Worm (Caenorhabditis elegans) whole organism, L1 larva: ENCODE measurements around the gene smg-7.

Source experiments
- C04F5.9 ChIP-seq: sonication (generic microtip); optimal IDR thresholded peaks from 2 replicates; lab custom pipeline; 2016; ENCODE audit warnings: missing genetic modification characterization, missing compliant biosample characterization
- F16B12.6 ChIP-seq: fragments of 150-350 bp; optimal IDR thresholded peaks from 2 replicates; lab custom pipeline; 2014; ENCODE audit warnings: missing biosample characterization, missing genetic modification characterization
- Y116A8C.19 ChIP-seq: sonication (generic microtip); optimal IDR thresholded peaks from 2 replicates; lab custom pipeline; 2016; ENCODE audit warnings: missing compliant biosample characterization, missing genetic modification characterization, borderline replicate concordance
- aha-1 ChIP-seq: fragments of 150-350 bp; optimal IDR thresholded peaks from 2 replicates; lab custom pipeline; 2014; ENCODE audit warnings: missing biosample characterization, missing genetic modification characterization
- ama-1 ChIP-seq: fragments of 150-350 bp; optimal IDR thresholded peaks from 2 replicates; lab custom pipeline; 2014
- blmp-1 ChIP-seq: fragments of 150-350 bp; optimal IDR thresholded peaks from 2 replicates; lab custom pipeline; 2014; ENCODE audit warnings: missing biosample characterization, missing genetic modification characterization
- ceh-63 ChIP-seq: fragments of 200-800 bp; sonication (Bioruptor generic); optimal IDR thresholded peaks from 2 replicates; lab custom pipeline; 2018; ENCODE audit warnings: mild to moderate bottlenecking, missing genetic modification characterization, missing compliant biosample characterization
- ceh-88 ChIP-seq: fragments of 200-800 bp; sonication (Bioruptor generic); IDR thresholded peaks from 2 replicates; pipeline ENCODE4 v1.3.6; 2022; ENCODE audit warnings: missing genetic modification characterization, missing compliant biosample characterization
- ceh-90 ChIP-seq: sonication (generic microtip); optimal IDR thresholded peaks from 2 replicates; lab custom pipeline; 2016; ENCODE audit warnings: missing genetic modification characterization, missing compliant biosample characterization
- ces-1 ChIP-seq: fragments of 150-350 bp; optimal IDR thresholded peaks from 2 replicates; lab custom pipeline; 2014; ENCODE audit warnings: missing biosample characterization, missing genetic modification reagents, missing genetic modification characterization
- dpl-1 ChIP-seq, 3 experiments: fragments of 150-350 bp in 2 of 3; sonication (generic microtip) in 1 of 3; optimal IDR thresholded peaks; 2 replicates each; lab custom pipeline; 2014 to 2017; ENCODE audit warnings: missing biosample characterization in 3 of 3, missing genetic modification characterization in 3 of 3, missing genetic modification reagents in 3 of 3
- egl-13 ChIP-seq: sonication (generic microtip); optimal IDR thresholded peaks from 2 replicates; lab custom pipeline; 2016; ENCODE audit warnings: missing genotype, missing genetic modification reagents, missing genetic modification characterization, missing compliant biosample characterization
- egl-27 ChIP-seq, 2 experiments: fragments of 150-350 bp in 1 of 2; sonication (generic microtip); optimal IDR thresholded peaks; 3 replicates each; lab custom pipeline; 2017 to 2018; ENCODE audit warnings: missing biosample characterization in 2 of 2, missing genetic modification characterization in 2 of 2, missing genetic modification reagents in 2 of 2
- elt-2 ChIP-seq: sonication (generic microtip); optimal IDR thresholded peaks from 2 replicates; lab custom pipeline; 2016; ENCODE audit warnings: missing genetic modification characterization, mild to moderate bottlenecking, inconsistent platforms, missing compliant biosample characterization, missing genetic modification reagents
- elt-3 ChIP-seq, 6 experiments: fragments of 150-350 bp in 1 of 6; sonication (generic microtip); optimal IDR thresholded peaks; 2 replicates each; lab custom pipeline; 2017 to 2018; ENCODE audit warnings: missing biosample characterization in 6 of 6, missing genetic modification characterization in 6 of 6, inconsistent platforms in 1 of 6
- ets-5 ChIP-seq: fragments of 200-800 bp; sonication (Bioruptor generic); IDR thresholded peaks from 2 replicates; pipeline ENCODE4 v1.3.6; 2022; ENCODE audit warnings: missing genetic modification characterization, missing compliant biosample characterization
- fkh-10 ChIP-seq: sonication (generic microtip); optimal IDR thresholded peaks from 2 replicates; lab custom pipeline; 2017; ENCODE audit warnings: missing biosample characterization, missing genetic modification reagents, missing genetic modification characterization
- fkh-4 ChIP-seq: sonication (generic microtip); optimal IDR thresholded peaks from 2 replicates; lab custom pipeline; 2016; ENCODE audit warnings: missing compliant biosample characterization, missing genetic modification characterization, borderline replicate concordance
- fos-1 ChIP-seq: fragments of 150-350 bp; optimal IDR thresholded peaks from 2 replicates; lab custom pipeline; 2014; ENCODE audit warnings: missing biosample characterization, missing genetic modification characterization
- hpl-2 ChIP-seq: fragments of 150-350 bp; optimal IDR thresholded peaks from 2 replicates; lab custom pipeline; 2014; ENCODE audit warnings: missing biosample characterization, missing genetic modification reagents, missing genetic modification characterization
- irx-1 ChIP-seq: sonication (generic microtip); optimal IDR thresholded peaks from 2 replicates; lab custom pipeline; 2016; ENCODE audit warnings: missing genetic modification characterization, missing compliant biosample characterization
- lin-15B ChIP-seq: fragments of 150-350 bp; sonication (generic microtip); optimal IDR thresholded peaks from 3 replicates; lab custom pipeline; 2014; ENCODE audit warnings: missing biosample characterization, missing genetic modification characterization
- lin-39 ChIP-seq: fragments of 150-350 bp; optimal IDR thresholded peaks from 2 replicates; lab custom pipeline; 2014; ENCODE audit warnings: missing biosample characterization, missing genetic modification reagents, missing genetic modification characterization
- lir-3 ChIP-seq: sonication (generic microtip); optimal IDR thresholded peaks from 2 replicates; lab custom pipeline; 2016; ENCODE audit warnings: mild to moderate bottlenecking, missing genetic modification characterization, moderate library complexity, missing compliant biosample characterization; ENCODE audit not compliant: poor library complexity
- lsy-2 ChIP-seq, 2 experiments: fragments of 150-350 bp; optimal IDR thresholded peaks; 2 replicates each; lab custom pipeline; 2014; ENCODE audit warnings: missing biosample characterization in 2 of 2, missing genetic modification characterization in 2 of 2
- mab-9 ChIP-seq: fragments of 200-800 bp; sonication (Bioruptor generic); IDR thresholded peaks from 2 replicates; pipeline ENCODE4 v1.3.6; 2022; ENCODE audit warnings: missing genetic modification reagents, missing genetic modification characterization, missing compliant biosample characterization
- mdl-1 ChIP-seq, 2 experiments: fragments of 150-350 bp; optimal IDR thresholded peaks; 2 replicates each; lab custom pipeline; 2014 to 2017; ENCODE audit warnings: missing biosample characterization in 2 of 2, missing genetic modification characterization in 2 of 2, inconsistent platforms in 1 of 2
- nhr-11 ChIP-seq: fragments of 150-350 bp; optimal IDR thresholded peaks from 2 replicates; lab custom pipeline; 2014; ENCODE audit warnings: missing biosample characterization, missing genetic modification characterization
- nhr-19 ChIP-seq: fragments of 200-800 bp; sonication (Bioruptor generic); conservative IDR thresholded peaks from 2 replicates; pipeline ENCODE4 v1.3.6; 2022; ENCODE audit warnings: missing genetic modification characterization, missing compliant biosample characterization
- nhr-20 ChIP-seq: sonication (generic microtip); optimal IDR thresholded peaks from 2 replicates; lab custom pipeline; 2016; ENCODE audit warnings: mild to moderate bottlenecking, missing genetic modification characterization, missing compliant biosample characterization
- nhr-47 ChIP-seq: sonication (generic microtip); optimal IDR thresholded peaks from 2 replicates; lab custom pipeline; 2016; ENCODE audit warnings: mild to moderate bottlenecking, missing genetic modification characterization, moderate library complexity, missing compliant biosample characterization
- nhr-71 ChIP-seq: sonication (generic microtip); optimal IDR thresholded peaks from 2 replicates; lab custom pipeline; 2016; ENCODE audit warnings: mild to moderate bottlenecking, missing genetic modification characterization, moderate library complexity, missing compliant biosample characterization
- nhr-76 ChIP-seq: sonication (generic microtip); optimal IDR thresholded peaks from 2 replicates; lab custom pipeline; 2017; ENCODE audit warnings: missing biosample characterization, missing genetic modification characterization
- nhr-77 ChIP-seq: fragments of 150-350 bp; optimal IDR thresholded peaks from 2 replicates; lab custom pipeline; 2014; ENCODE audit warnings: missing biosample characterization, missing genetic modification characterization
- nhr-84 ChIP-seq: sonication (generic microtip); optimal IDR thresholded peaks from 2 replicates; lab custom pipeline; 2017; ENCODE audit warnings: missing biosample characterization, missing genetic modification characterization
- nhr-85 ChIP-seq: sonication (generic microtip); peaks from one replicate; lab custom pipeline; 2016; ENCODE audit warnings: missing genetic modification characterization, inconsistent platforms, missing compliant biosample characterization
- nhr-90 ChIP-seq: sonication (generic microtip); optimal IDR thresholded peaks from 2 replicates; lab custom pipeline; 2016; ENCODE audit warnings: mild to moderate bottlenecking, missing genetic modification characterization, missing compliant biosample characterization; ENCODE audit not compliant: poor library complexity
- pag-3 ChIP-seq: sonication (generic microtip); optimal IDR thresholded peaks from 2 replicates; lab custom pipeline; 2017; ENCODE audit warnings: missing genetic modification characterization, mild to moderate bottlenecking, missing compliant biosample characterization, antibody characterized with exemption, borderline replicate concordance; ENCODE audit not compliant: insufficient read depth
- pqm-1 ChIP-seq: sonication (generic microtip); optimal IDR thresholded peaks from 3 replicates; lab custom pipeline; 2017; ENCODE audit warnings: missing biosample characterization, missing genetic modification characterization
- rnt-1 ChIP-seq: sonication (generic microtip); optimal IDR thresholded peaks from 2 replicates; lab custom pipeline; 2016; ENCODE audit warnings: mild to moderate bottlenecking, missing genetic modification characterization, moderate library complexity, missing compliant biosample characterization
- snpc-4 ChIP-seq: fragments of 150-350 bp; optimal IDR thresholded peaks from 2 replicates; lab custom pipeline; 2014; ENCODE audit warnings: missing biosample characterization, missing genetic modification characterization
- sptf-1 ChIP-seq: fragments of 150-350 bp; optimal IDR thresholded peaks from 2 replicates; lab custom pipeline; 2014; ENCODE audit warnings: missing biosample characterization, missing genetic modification characterization
- sup-37 ChIP-seq: fragments of 200-800 bp; sonication (Bioruptor generic); optimal IDR thresholded peaks from 2 replicates; lab custom pipeline; 2018; ENCODE audit warnings: mild to moderate bottlenecking, missing genetic modification characterization, missing compliant biosample characterization
- swsn-7 ChIP-seq: sonication (generic microtip); optimal IDR thresholded peaks from 2 replicates; lab custom pipeline; 2016; ENCODE audit warnings: missing genetic modification characterization, missing compliant biosample characterization
- tbx-2 ChIP-seq: sonication (generic microtip); optimal IDR thresholded peaks from 2 replicates; lab custom pipeline; 2016; ENCODE audit warnings: missing genetic modification characterization, missing compliant biosample characterization
- unc-130 ChIP-seq: fragments of 150-350 bp; optimal IDR thresholded peaks from 2 replicates; lab custom pipeline; 2017; ENCODE audit warnings: missing biosample characterization, missing genetic modification characterization, inconsistent platforms
- unc-30 ChIP-seq: sonication (generic microtip); optimal IDR thresholded peaks from 2 replicates; lab custom pipeline; 2017; ENCODE audit warnings: missing biosample characterization, missing genetic modification characterization
- unc-62 ChIP-seq: fragments of 150-350 bp; optimal IDR thresholded peaks from 2 replicates; lab custom pipeline; 2014; ENCODE audit warnings: missing biosample characterization, missing genetic modification reagents, missing genetic modification characterization
- unc-98 ChIP-seq: fragments of 200-800 bp; sonication (Bioruptor generic); IDR thresholded peaks from 2 replicates; pipeline ENCODE4 v1.3.6; 2022; ENCODE audit warnings: missing genetic modification characterization, missing compliant biosample characterization
- vab-15 ChIP-seq: sonication (generic microtip); optimal IDR thresholded peaks from 2 replicates; lab custom pipeline; 2017; ENCODE audit warnings: missing genotype, mild to moderate bottlenecking, missing genetic modification characterization, missing compliant biosample characterization
- xbp-1 ChIP-seq: sonication (generic microtip); optimal IDR thresholded peaks from 2 replicates; lab custom pipeline; 2016; ENCODE audit warnings: missing genetic modification characterization, missing compliant biosample characterization
- zag-1 ChIP-seq: fragments of 150-350 bp; optimal IDR thresholded peaks from 2 replicates; lab custom pipeline; 2014; ENCODE audit warnings: missing biosample characterization, missing genetic modification characterization
- ztf-4 ChIP-seq: fragments of 150-350 bp; optimal IDR thresholded peaks from 2 replicates; lab custom pipeline; 2014; ENCODE audit warnings: missing biosample characterization, missing genetic modification characterization

The smg-7 gene

DNA sequence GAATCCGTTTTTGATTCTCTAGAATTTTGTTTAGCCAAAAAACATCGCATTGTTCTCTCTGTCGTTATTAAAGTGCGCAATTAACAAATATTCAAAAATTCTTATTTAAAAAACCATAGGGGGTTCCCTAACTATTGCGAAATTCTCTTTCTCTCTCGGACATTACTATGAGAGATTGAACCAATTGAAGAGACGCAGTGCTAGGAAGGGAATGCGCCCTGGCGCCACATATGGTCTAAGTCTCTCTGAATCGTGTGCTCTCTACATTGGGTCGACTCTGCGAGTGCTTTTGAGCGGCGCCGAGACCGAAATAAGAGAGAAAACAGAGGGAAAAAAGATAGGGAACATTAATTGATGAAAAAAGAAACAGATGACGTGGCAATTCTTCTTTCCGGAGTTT, 43.6 kb upstream of the smg-7 start:
- no peak for TF ChIP-seq nhr-11 (tag; lab: Kevin White, UChicago)
- no peak for TF ChIP-seq nhr-76 (tag; lab: Kevin White, UChicago)
- TF ChIP-seq ztf-4 (tag; lab: Kevin White, UChicago) = peak; percentile 14
- no peak for TF ChIP-seq pag-3
- TF ChIP-seq pqm-1 (tag; lab: Kevin White, UChicago) = no peak
- peak; percentile 72 for TF ChIP-seq nhr-47 (tag; lab: Kevin White, UChicago)
- no peak for TF ChIP-seq mab-9 (GFP tag; lab: Robert Waterston, UW)
- no peak for TF ChIP-seq vab-15 (tag; lab: Kevin White, UChicago)
- peak; percentile 54 for TF ChIP-seq snpc-4 (tag; lab: Kevin White, UChicago)
- peak; percentile 37 for TF ChIP-seq egl-13 (tag; lab: Kevin White, UChicago)
- peak; percentile 19 for TF ChIP-seq ama-1 (lab: Kevin White, UChicago)
- peak; percentile 37 for TF ChIP-seq irx-1 (tag; lab: Kevin White, UChicago)
- peak; percentile 39 for TF ChIP-seq blmp-1 (tag; lab: Kevin White, UChicago)
- peak; percentile 65 to 68 for TF ChIP-seq lsy-2 (tag; optimal IDR thresholded peaks at IDR 0.05; lab: Kevin White, UChicago)
- TF ChIP-seq zag-1 (tag; lab: Kevin White, UChicago) = no peak
- TF ChIP-seq unc-30 (tag; lab: Kevin White, UChicago) = no peak
- TF ChIP-seq ceh-88 = no peak
- TF ChIP-seq nhr-84 (tag; lab: Kevin White, UChicago) = no peak
- peak; percentile 71 for TF ChIP-seq tbx-2 (tag; lab: Kevin White, UChicago)
- TF ChIP-seq nhr-77 (tag; lab: Kevin White, UChicago) = peak; percentile 52
- TF ChIP-seq lin-15B (tag; lab: Kevin White, UChicago) = no peak
- TF ChIP-seq dpl-1 (GFP tag; optimal IDR thresholded peaks at IDR 0.05; lab: Kevin White, UChicago) = peak; percentile 47 to 66 (median 56)
- TF ChIP-seq unc-130 (tag; lab: Kevin White, UChicago) = no peak
- peak; percentile 18 for TF ChIP-seq F16B12.6 (tag; lab: Kevin White, UChicago)
- TF ChIP-seq ets-5 = no peak
- TF ChIP-seq sup-37 = peak; percentile 27
- TF ChIP-seq nhr-85 = no peak
- no peak for TF ChIP-seq lir-3 (tag; lab: Kevin White, UChicago)
- no peak for TF ChIP-seq Y116A8C.19 (tag; lab: Kevin White, UChicago)
- no peak for TF ChIP-seq ces-1 (GFP tag; lab: Kevin White, UChicago)
- no peak for TF ChIP-seq C04F5.9
- peak; percentile 88 for TF ChIP-seq nhr-71
- TF ChIP-seq unc-62 = no peak
- TF ChIP-seq unc-98 (GFP tag; lab: Robert Waterston, UW) = no peak
- TF ChIP-seq lin-39 (tag; lab: Kevin White, UChicago) = no peak
- TF ChIP-seq aha-1 = no peak
- peak in 1 of 2 experiments; percentile 49 for TF ChIP-seq mdl-1 (tag; optimal IDR thresholded peaks at IDR 0.05; lab: Kevin White, UChicago)
- TF ChIP-seq fkh-4 (tag; lab: Kevin White, UChicago) = peak; percentile 57
- peak; percentile 76 for TF ChIP-seq swsn-7 (tag; lab: Kevin White, UChicago)
- TF ChIP-seq hpl-2 (GFP tag; lab: Kevin White, UChicago) = peak; percentile 50
- no peak for TF ChIP-seq ceh-90 (tag; lab: Kevin White, UChicago)
- TF ChIP-seq nhr-90 (tag; lab: Kevin White, UChicago) = peak; percentile 38
- no peak for TF ChIP-seq fkh-10 (GFP tag; lab: Kevin White, UChicago)
- TF ChIP-seq nhr-19 (GFP tag; lab: Robert Waterston, UW) = peak; percentile 71
- no peak for TF ChIP-seq fos-1 (tag; lab: Kevin White, UChicago)
- TF ChIP-seq sptf-1 (tag; lab: Kevin White, UChicago) = no peak
- TF ChIP-seq rnt-1 (tag; lab: Kevin White, UChicago) = peak; percentile 77
- peak; percentile 70 for TF ChIP-seq nhr-20 (tag; lab: Kevin White, UChicago)
- TF ChIP-seq elt-2 (tag; lab: Kevin White, UChicago) = peak; percentile 39
- peak in 1 of 2 experiments; percentile 16 for TF ChIP-seq egl-27 (tag; optimal IDR thresholded peaks at IDR 0.05; lab: Kevin White, UChicago)
- peak in 1 of 6 experiments; percentile 41 for TF ChIP-seq elt-3 (tag; optimal IDR thresholded peaks at IDR 0.05; lab: Kevin White, UChicago)
- TF ChIP-seq ceh-63 (GFP tag; lab: Kevin White, UChicago) = no peak
- peak; percentile 68 for TF ChIP-seq xbp-1 (tag; lab: Kevin White, UChicago)
